Worm (Caenorhabditis elegans) whole organism, late embryonic: ENCODE results near the gene irld-51.

Source experiments
- ceh-30 ChIP-seq: fragments of 150-350 bp; optimal IDR thresholded peaks from 2 replicates; lab custom pipeline; 2014; ENCODE audit warnings: missing biosample characterization, missing genetic modification characterization
- ceh-48 ChIP-seq: sonication (generic microtip); optimal IDR thresholded peaks from 2 replicates; lab custom pipeline; 2016; ENCODE audit warnings: missing genetic modification characterization, inconsistent platforms, missing compliant biosample characterization
- dve-1 ChIP-seq: sonication (generic microtip); optimal IDR thresholded peaks from 2 replicates; lab custom pipeline; 2017; ENCODE audit warnings: antibody characterized with exemption, mild to moderate bottlenecking, missing genetic modification characterization, missing compliant biosample characterization
- hlh-6 ChIP-seq: sonication (generic microtip); optimal IDR thresholded peaks from 2 replicates; lab custom pipeline; 2016; ENCODE audit warnings: missing genotype, missing genetic modification characterization, missing compliant biosample characterization
- lim-6 ChIP-seq: sonication (generic microtip); optimal IDR thresholded peaks from 2 replicates; lab custom pipeline; 2016; ENCODE audit warnings: missing genetic modification characterization, missing compliant biosample characterization
- madf-2 ChIP-seq: sonication (generic microtip); optimal IDR thresholded peaks from 2 replicates; lab custom pipeline; 2017; ENCODE audit warnings: missing genetic modification characterization, missing compliant biosample characterization
- odd-2 ChIP-seq: sonication (generic microtip); optimal IDR thresholded peaks from 2 replicates; lab custom pipeline; 2017; ENCODE audit warnings: antibody characterized with exemption, mild to moderate bottlenecking, missing genetic modification characterization, missing compliant biosample characterization
- ref-2 ChIP-seq: sonication (generic microtip); optimal IDR thresholded peaks from 2 replicates; lab custom pipeline; 2016; ENCODE audit warnings: missing genetic modification characterization, missing compliant biosample characterization
- sox-4 ChIP-seq: sonication (generic microtip); optimal IDR thresholded peaks from 2 replicates; lab custom pipeline; 2017; ENCODE audit warnings: mild to moderate bottlenecking, missing genetic modification characterization, inconsistent platforms, missing compliant biosample characterization
- unc-3 ChIP-seq, 2 experiments: fragments of 200-800 bp in 1 of 2; sonication (Bioruptor generic) in 1 of 2; sonication (generic microtip) in 1 of 2; conservative IDR thresholded peaks in 1 of 2; optimal IDR thresholded peaks in 1 of 2; 2 replicates each; pipeline versions ENCODE4 v1.3.6 to Lab custom; 2016 to 2022; ENCODE audit warnings: missing compliant biosample characterization in 2 of 2, missing genetic modification characterization in 2 of 2, missing genetic modification reagents in 1 of 2

Gene irld-51

ce11 chrII:2901158-2901557 lies 51.4 kb downstream of the irld-51 start:
- TF ChIP-seq hlh-6 (no peak), ceh-48 (tag; lab: Kevin White, UChicago) (peak; percentile 59)

- TF ChIP-seq dve-1 (tag; lab: Kevin White, UChicago): no peak
- no peak for TF ChIP-seq ref-2 (tag; lab: Kevin White, UChicago)
- TF ChIP-seq unc-3 (GFP tag; conservative IDR thresholded peaks at IDR 0.05; lab: Robert Waterston, UW): no peak
- TF ChIP-seq unc-3 (tag; optimal IDR thresholded peaks at IDR 0.05; lab: Kevin White, UChicago): no peak
- TF ChIP-seq odd-2: no peak
- TF ChIP-seq lim-6 (tag; lab: Kevin White, UChicago): no peak
- TF ChIP-seq madf-2 (tag; lab: Kevin White, UChicago): no peak
- TF ChIP-seq sox-4 (tag; lab: Kevin White, UChicago): no peak
- no peak for TF ChIP-seq ceh-30 (tag; lab: Kevin White, UChicago)
Observed at ce11 chrII:2900248-2900647, 52.3 kb downstream of the irld-51 start, which contains the start of gene ubc-26. Gene ubc-26 (minus strand): TSS chrII:2900348.
